Fruit fly (Drosophila melanogaster) whole organism, embryonic: ENCODE results near the gene rumi.

Source experiments
- Aef1 ChIP-seq: fragments of 200-800 bp; sonication (Bioruptor generic); IDR thresholded peaks from 3 replicates; pipeline ENCODE4 v1.3.6; 2022; ENCODE audit warnings: missing biosample characterization, missing genetic modification characterization
- Asciz ChIP-seq: fragments of 200-800 bp; sonication (Bioruptor generic); optimal IDR thresholded peaks from 2 replicates; lab custom pipeline; 2017; ENCODE audit warnings: missing biosample characterization, mild to moderate bottlenecking, missing genetic modification characterization, missing genetic modification reagents
- B-H1 ChIP-seq: fragments of 200-800 bp; sonication (Bioruptor generic); IDR thresholded peaks from 3 replicates; pipeline ENCODE4 v1.3.6; 2022; ENCODE audit warnings: missing biosample characterization, missing genetic modification characterization
- B-H2 ChIP-seq: fragments of 200-800 bp; sonication (Bioruptor generic); optimal IDR thresholded peaks from 2 replicates; lab custom pipeline; 2018; ENCODE audit warnings: missing biosample characterization, mild to moderate bottlenecking, missing genetic modification characterization
- CG12071 ChIP-seq: fragments of 200-800 bp; sonication (Bioruptor generic); optimal IDR thresholded peaks from 3 replicates; lab custom pipeline; 2018; ENCODE audit warnings: missing biosample characterization, mild to moderate bottlenecking, missing genetic modification characterization
- CG12659 ChIP-seq: fragments of 200-800 bp; sonication (Bioruptor generic); optimal IDR thresholded peaks from 3 replicates; lab custom pipeline; 2017; ENCODE audit warnings: mild to moderate bottlenecking, missing biosample characterization, missing genetic modification reagents, missing genetic modification characterization
- CG12769 ChIP-seq: fragments of 200-800 bp; sonication (Bioruptor generic); optimal IDR thresholded peaks from 2 replicates; lab custom pipeline; 2019; ENCODE audit warnings: missing biosample characterization, mild to moderate bottlenecking, missing genetic modification characterization, moderate library complexity
- CG13424 ChIP-seq: fragments of 200-800 bp; sonication (Bioruptor generic); optimal IDR thresholded peaks from 2 replicates; lab custom pipeline; 2019; ENCODE audit warnings: missing biosample characterization, mild to moderate bottlenecking, missing genetic modification characterization, moderate library complexity
- CG13775 ChIP-seq: fragments of 200-800 bp; sonication (Bioruptor generic); optimal IDR thresholded peaks from 3 replicates; lab custom pipeline; 2017; ENCODE audit warnings: missing biosample characterization, mild to moderate bottlenecking, missing genetic modification characterization
- CG14667 ChIP-seq: fragments of 200-800 bp; sonication (Bioruptor generic); IDR thresholded peaks from 2 replicates; pipeline ENCODE4 v1.3.6; 2022; ENCODE audit warnings: missing biosample characterization, missing genetic modification characterization
- CG15269 ChIP-seq: fragments of 200-800 bp; sonication (Bioruptor generic); optimal IDR thresholded peaks from 2 replicates; lab custom pipeline; 2018; ENCODE audit warnings: missing biosample characterization, mild to moderate bottlenecking, missing genetic modification characterization, moderate library complexity
- CG17912 ChIP-seq: fragments of 200-800 bp; sonication (Bioruptor generic); optimal IDR thresholded peaks from 2 replicates; lab custom pipeline; 2018; ENCODE audit warnings: missing biosample characterization, mild to moderate bottlenecking, missing genetic modification characterization
- CG1832 ChIP-seq: fragments of 200-800 bp; sonication (Bioruptor generic); optimal IDR thresholded peaks from 2 replicates; lab custom pipeline; 2017; ENCODE audit warnings: missing biosample characterization, mild to moderate bottlenecking, missing genetic modification characterization, inconsistent platforms
- CG3995 ChIP-seq: fragments of 200-800 bp; sonication (Bioruptor generic); optimal IDR thresholded peaks from 3 replicates; lab custom pipeline; 2016; ENCODE audit warnings: missing biosample characterization, missing genetic modification characterization
- CG6683 ChIP-seq: fragments of 200-800 bp; sonication (Bioruptor generic); optimal IDR thresholded peaks from 2 replicates; lab custom pipeline; 2017; ENCODE audit warnings: missing biosample characterization, mild to moderate bottlenecking, missing genetic modification characterization, missing genetic modification reagents
- CG6854 ChIP-seq: fragments of 200-800 bp; sonication (Bioruptor generic); optimal IDR thresholded peaks from 3 replicates; lab custom pipeline; 2017; ENCODE audit warnings: missing biosample characterization, mild to moderate bottlenecking, missing genetic modification characterization
- CG8944 ChIP-seq: fragments of 200-800 bp; sonication (Bioruptor generic); optimal IDR thresholded peaks from 3 replicates; lab custom pipeline; 2016; ENCODE audit warnings: missing biosample characterization, missing genetic modification characterization
- CG9215 ChIP-seq: fragments of 200-800 bp; sonication (Bioruptor generic); IDR thresholded peaks from 2 replicates; pipeline ENCODE4 v1.3.6; 2022; ENCODE audit warnings: missing biosample characterization, missing genetic modification characterization
- CkIIα-i1 ChIP-seq: fragments of 200-800 bp; sonication (Bioruptor generic); IDR thresholded peaks from 2 replicates; pipeline ENCODE4 v1.3.6; 2022; ENCODE audit warnings: missing biosample characterization, missing genetic modification characterization
- CoRest ChIP-seq: fragments of 200-800 bp; sonication (Bioruptor generic); optimal IDR thresholded peaks from 3 replicates; lab custom pipeline; 2018; ENCODE audit warnings: missing biosample characterization, mild to moderate bottlenecking, missing genetic modification characterization, moderate library complexity
- D19B ChIP-seq: fragments of 200-800 bp; sonication (Bioruptor generic); optimal IDR thresholded peaks from 2 replicates; lab custom pipeline; 2017; ENCODE audit warnings: missing biosample characterization, mild to moderate bottlenecking, missing genetic modification characterization
- Jarid2 ChIP-seq: fragments of 200-800 bp; sonication (Bioruptor generic); optimal IDR thresholded peaks from 3 replicates; lab custom pipeline; 2017; ENCODE audit warnings: mild to moderate bottlenecking, missing biosample characterization, missing genetic modification reagents, missing genetic modification characterization
- Lim3 ChIP-seq: fragments of 200-800 bp; sonication (Bioruptor generic); IDR thresholded peaks from 2 replicates; pipeline ENCODE4 v1.3.6; 2022; ENCODE audit warnings: missing biosample characterization, missing genetic modification characterization
- Mes4 ChIP-seq: fragments of 200-800 bp; sonication (Bioruptor generic); optimal IDR thresholded peaks from 2 replicates; lab custom pipeline; 2016; ENCODE audit warnings: missing biosample characterization, missing genetic modification characterization
- NC2α ChIP-seq: fragments of 200-800 bp; sonication (Bioruptor generic); optimal IDR thresholded peaks from 2 replicates; lab custom pipeline; 2016; ENCODE audit warnings: missing biosample characterization, missing genetic modification characterization
- NK7.1 ChIP-seq: fragments of 200-800 bp; sonication (Bioruptor generic); optimal IDR thresholded peaks from 3 replicates; lab custom pipeline; 2016; ENCODE audit warnings: missing biosample characterization, missing genetic modification characterization
- Scr ChIP-seq: fragments of 200-800 bp; sonication (Bioruptor generic); IDR thresholded peaks from 2 replicates; pipeline ENCODE4 v1.3.6; 2022; ENCODE audit warnings: missing biosample characterization, missing genetic modification characterization; ENCODE audit not compliant: partially characterized antibody
- Stat92E ChIP-seq, 3 experiments: fragments of >200 bp in 2 of 3; fragments of 200-800 bp in 1 of 3; sonication (Bioruptor generic) in 1 of 3; optimal IDR thresholded peaks; 2 replicates each; lab custom pipeline; 2017 to 2019; ENCODE audit warnings: missing biosample characterization in 3 of 3, missing genetic modification characterization in 3 of 3, mild to moderate bottlenecking in 1 of 3, moderate library complexity in 1 of 3
- Taf1 ChIP-seq: fragments of 200-800 bp; sonication (Bioruptor generic); IDR thresholded peaks from 2 replicates; pipeline ENCODE4 v1.3.6; 2022; ENCODE audit warnings: missing biosample characterization, missing genetic modification characterization
- ab ChIP-seq: fragments of 200-800 bp; sonication (Bioruptor generic); optimal IDR thresholded peaks from 2 replicates; lab custom pipeline; 2016; ENCODE audit warnings: missing biosample characterization, missing genetic modification characterization
- abd-A ChIP-seq: fragments of 200-800 bp; sonication (Bioruptor generic); optimal IDR thresholded peaks from 3 replicates; lab custom pipeline; 2019; ENCODE audit warnings: missing biosample characterization, mild to moderate bottlenecking, missing genetic modification characterization, moderate library complexity
- bab2 ChIP-seq: fragments of 200-800 bp; sonication (Bioruptor generic); optimal IDR thresholded peaks from 2 replicates; lab custom pipeline; 2016; ENCODE audit warnings: missing biosample characterization, missing genetic modification characterization
- crp ChIP-seq, 2 experiments: fragments of 200-800 bp; sonication (Bioruptor generic); optimal IDR thresholded peaks; 2 replicates in 1 of 2; 3 replicates in 1 of 2; lab custom pipeline; 2017; ENCODE audit warnings: missing biosample characterization in 2 of 2, missing genetic modification characterization in 2 of 2, mild to moderate bottlenecking in 1 of 2, moderate library complexity in 1 of 2
- dpn ChIP-seq, 2 experiments: fragments of 200-800 bp; sonication (Bioruptor generic); optimal IDR thresholded peaks; 3 replicates each; lab custom pipeline; 2016; ENCODE audit warnings: missing biosample characterization in 2 of 2, missing genetic modification characterization in 2 of 2
- emc ChIP-seq: fragments of 200-800 bp; sonication (Bioruptor generic); optimal IDR thresholded peaks from 2 replicates; lab custom pipeline; 2016; ENCODE audit warnings: missing biosample characterization, missing genetic modification characterization
- fd64A ChIP-seq: fragments of 200-800 bp; sonication (Bioruptor generic); optimal IDR thresholded peaks from 3 replicates; lab custom pipeline; 2018; ENCODE audit warnings: missing biosample characterization, mild to moderate bottlenecking, missing genetic modification characterization
- gcm ChIP-seq: fragments of 200-800 bp; sonication (Bioruptor generic); optimal IDR thresholded peaks from 2 replicates; lab custom pipeline; 2019; ENCODE audit warnings: missing biosample characterization, mild to moderate bottlenecking, missing genetic modification characterization, moderate library complexity
- insv ChIP-seq, 2 experiments: fragments of 200-800 bp; sonication (Bioruptor generic); optimal IDR thresholded peaks; 3 replicates each; lab custom pipeline; 2016 to 2018; ENCODE audit warnings: missing biosample characterization in 2 of 2, missing genetic modification characterization in 2 of 2
- kah ChIP-seq: fragments of 200-800 bp; sonication (Bioruptor generic); optimal IDR thresholded peaks from 2 replicates; lab custom pipeline; 2018; ENCODE audit warnings: missing biosample characterization, mild to moderate bottlenecking, missing genetic modification characterization
- ken ChIP-seq: fragments of 200-800 bp; sonication (Bioruptor generic); IDR thresholded peaks from 3 replicates; pipeline ENCODE4 v1.3.6; 2022; ENCODE audit warnings: missing biosample characterization, missing genetic modification characterization
- lilli ChIP-seq: fragments of 200-800 bp; sonication (Bioruptor generic); optimal IDR thresholded peaks from 3 replicates; lab custom pipeline; 2016; ENCODE audit warnings: missing biosample characterization, missing genetic modification characterization
- lmd ChIP-seq: fragments of 200-800 bp; sonication (Bioruptor generic); IDR thresholded peaks from 2 replicates; pipeline ENCODE4 v1.3.6; 2022; ENCODE audit warnings: missing biosample characterization, missing genetic modification characterization
- oc ChIP-seq: fragments of 200-800 bp; sonication (Bioruptor generic); optimal IDR thresholded peaks from 2 replicates; lab custom pipeline; 2018; ENCODE audit warnings: missing biosample characterization, mild to moderate bottlenecking, missing genetic modification characterization, moderate library complexity
- otp ChIP-seq: fragments of 200-800 bp; sonication (Bioruptor generic); IDR thresholded peaks from 3 replicates; pipeline ENCODE4, ENCODE4 v1.3.6; 2022; ENCODE audit warnings: missing biosample characterization, missing genetic modification characterization
- pzg ChIP-seq: fragments of 200-800 bp; sonication (Bioruptor generic); optimal IDR thresholded peaks from 3 replicates; lab custom pipeline; 2018; ENCODE audit warnings: missing biosample characterization, mild to moderate bottlenecking, missing genetic modification characterization, moderate library complexity
- repo ChIP-seq: fragments of 200-800 bp; sonication (Bioruptor generic); optimal IDR thresholded peaks from 2 replicates; lab custom pipeline; 2016; ENCODE audit warnings: missing biosample characterization, missing genetic modification characterization
- trem ChIP-seq: fragments of 200-800 bp; optimal IDR thresholded peaks from 3 replicates; lab custom pipeline; 2019; ENCODE audit warnings: missing biosample characterization, mild to moderate bottlenecking, missing genetic modification characterization, moderate library complexity
- vfl ChIP-seq: fragments of 200-800 bp; sonication (Bioruptor generic); optimal IDR thresholded peaks from 2 replicates; lab custom pipeline; 2016; ENCODE audit warnings: missing biosample characterization, missing genetic modification characterization
- vnd ChIP-seq: fragments of 200-800 bp; sonication (Bioruptor generic); IDR thresholded peaks from 3 replicates; pipeline ENCODE4 v1.3.6; 2022; ENCODE audit warnings: missing biosample characterization, missing genetic modification characterization; ENCODE audit not compliant: partially characterized antibody
- zf30C ChIP-seq: fragments of 200-800 bp; sonication (Bioruptor generic); optimal IDR thresholded peaks from 3 replicates; lab custom pipeline; 2018; ENCODE audit warnings: missing biosample characterization, mild to moderate bottlenecking, missing genetic modification characterization

Gene rumi

DNA sequence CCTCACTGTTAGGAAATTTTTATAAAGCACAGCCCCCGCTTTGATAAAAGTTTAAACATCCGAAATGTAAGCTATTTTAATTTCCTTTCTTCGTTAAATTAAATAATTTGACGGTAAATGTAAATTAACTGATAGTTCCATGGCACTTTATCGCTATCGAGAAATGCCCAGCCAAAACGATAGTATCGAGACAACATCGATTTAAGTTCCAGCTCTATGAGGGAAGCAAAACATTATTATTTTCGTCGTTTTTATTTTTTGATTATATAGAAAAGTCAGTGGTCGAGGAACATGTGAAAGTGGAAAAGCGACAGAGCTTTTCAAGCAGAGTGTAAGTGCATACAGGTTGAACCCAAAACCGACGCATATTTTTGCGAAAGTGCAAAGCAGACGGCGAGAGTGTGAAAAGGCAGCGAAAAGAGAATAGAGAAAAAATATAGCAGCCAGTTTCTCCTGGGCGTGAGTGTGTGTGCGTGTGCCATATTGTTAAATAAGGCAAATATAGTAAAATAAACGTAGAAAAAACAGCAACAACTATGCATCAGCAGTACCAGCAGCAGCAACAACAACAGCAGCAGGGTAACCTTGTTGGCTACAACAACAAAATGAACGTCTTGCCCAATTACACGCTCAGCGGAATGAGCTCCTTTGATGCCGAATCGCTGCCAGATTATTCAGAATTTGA, 23.5 kb downstream of the rumi start, which contains the start of gene CG45049 (continued):
- TF ChIP-seq CG12769 (tag; lab: Kevin White, UChicago) (no peak), ab (GFP tag; lab: Kevin White, UChicago) (no peak), insv (GFP tag; optimal IDR thresholded peaks at IDR 0.05; lab: Kevin White, UChicago) (no peak), CoRest (tag; lab: Kevin White, UChicago) (no peak), crp (GFP tag; optimal IDR thresholded peaks at IDR 0.05; lab: Kevin White, UChicago) (no peak), CG15269 (no peak), CG17912 (GFP tag; lab: Kevin White, UChicago) (no peak), ken (no peak), fd64A (no peak), CG6683 (GFP tag; lab: Kevin White, UChicago) (no peak), CG14667 (GFP tag; lab: Robert Waterston, UW) (no peak), B-H2 (GFP tag; lab: Kevin White, UChicago) (no peak), otp (no peak), CG8944 (no peak), gcm (GFP tag; lab: Kevin White, UChicago) (no peak), abd-A (tag; lab: Kevin White, UChicago) (no peak), CkIIα-i1 (no peak), NC2α (GFP tag; lab: Kevin White, UChicago) (no peak), Aef1 (GFP tag; lab: Robert Waterston, UW) (peak; percentile 29; the same call in 2 of the 3 replicates), Mes4 (GFP tag; lab: Kevin White, UChicago) (no peak), kah (no peak), trem (tag; lab: Kevin White, UChicago) (peak; percentile 4), CG1832 (GFP tag; lab: Kevin White, UChicago) (no peak), Stat92E (GFP tag; optimal IDR thresholded peaks at IDR 0.05; lab: Kevin White, UChicago) (no peak), bab2 (GFP tag; lab: Kevin White, UChicago) (no peak), B-H1 (GFP tag; lab: Robert Waterston, UW) (no peak), Jarid2 (GFP tag; lab: Kevin White, UChicago) (no peak), lmd (no peak; the same call in 1 of the 2 replicates), Asciz (no peak), CG13775 (no peak), Lim3 (GFP tag; lab: Robert Waterston, UW) (no peak), emc (GFP tag; lab: Kevin White, UChicago) (no peak), oc (no peak), NK7.1 (GFP tag; lab: Kevin White, UChicago) (no peak), CG12659 (GFP tag; lab: Kevin White, UChicago) (no peak), vfl (GFP tag; lab: Kevin White, UChicago) (no peak), Scr (GFP tag; lab: Robert Waterston, UW) (peak; percentile 92), CG9215 (GFP tag; lab: Robert Waterston, UW) (no peak), CG13424 (tag; lab: Kevin White, UChicago) (no peak), CG12071 (GFP tag; lab: Kevin White, UChicago) (no peak), vnd (GFP tag; lab: Robert Waterston, UW) (peak; percentile 89), zf30C (no peak), lilli (GFP tag; lab: Kevin White, UChicago) (peak; percentile 34), repo (GFP tag; lab: Kevin White, UChicago) (no peak), Taf1 (no peak), pzg (GFP tag; lab: Kevin White, UChicago) (peak; percentile 40), CG3995 (no peak), D19B (GFP tag; lab: Kevin White, UChicago) (no peak), CG6854 (GFP tag; lab: Kevin White, UChicago) (no peak), dpn (GFP tag; optimal IDR thresholded peaks at IDR 0.05; lab: Kevin White, UChicago) (peak in 1 of 2 experiments; percentile 31)
